Worm (Caenorhabditis elegans): ENCODE measurements around the gene C33A11.2.

C33A11.2 gene

ce11 chrX:15336392-15336791, 29.4 kb upstream of the C33A11.2 start:
- TF ChIP-seq ztf-4 (tag; optimal IDR thresholded peaks at IDR 0.05) (no peak), ZK546.5 (tag; optimal IDR thresholded peaks at IDR 0.05) (no peak), C34F6.9 (tag; optimal IDR thresholded peaks at IDR 0.05) (no peak), mbf-1 (tag; optimal IDR thresholded peaks at IDR 0.05) (no peak), nhr-25 (tag; optimal IDR thresholded peaks at IDR 0.05) (no peak), F13H6.1 (tag; optimal IDR thresholded peaks at IDR 0.05) (no peak), ztf-11 (tag; optimal IDR thresholded peaks at IDR 0.05) (no peak)

- TF ChIP-seq F13H6.1 (tag; optimal IDR thresholded peaks at IDR 0.05) (peak; percentile 74), lsy-2 (tag; optimal IDR thresholded peaks at IDR 0.05) (peak in 1 of 2 experiments; percentile 27), ZK546.5 (tag; optimal IDR thresholded peaks at IDR 0.05) (no peak), C34F6.9 (tag; optimal IDR thresholded peaks at IDR 0.05) (peak; percentile 45), nhr-129 (tag; optimal IDR thresholded peaks at IDR 0.05) (peak; percentile 26), sma-9 (GFP tag; optimal IDR thresholded peaks at IDR 0.05) (peak; percentile 57), sma-9 (tag; optimal IDR thresholded peaks at IDR 0.05) (no peak), nhr-10 (tag; optimal IDR thresholded peaks at IDR 0.05) (no peak), nhr-21 (tag; optimal IDR thresholded peaks at IDR 0.05) (no peak)
Observed at ce11 chrX:15338195-15338594, 27.6 kb upstream of the C33A11.2 start.

ce11 chrX:15339807-15340596, 25.8 kb upstream of the C33A11.2 start, which contains the start of gene Y15E3A.5:
Gene Y15E3A.5, plus strand, starts transcription at chrX:15340558.
- TF ChIP-seq ceh-82 (tag; optimal IDR thresholded peaks at IDR 0.05) (no peak), dmd-4 (tag; optimal IDR thresholded peaks at IDR 0.05) (no peak), C34F6.9 (tag; optimal IDR thresholded peaks at IDR 0.05) (peak; percentile 50), ama-1 (optimal IDR thresholded peaks at IDR 0.05) (no peak), elt-1 (tag; optimal IDR thresholded peaks at IDR 0.05) (no peak), nhr-77 (tag; optimal IDR thresholded peaks at IDR 0.05) (no peak), crh-2 (tag; optimal IDR thresholded peaks at IDR 0.05) (peak; percentile 74), nhr-23 (tag; optimal IDR thresholded peaks at IDR 0.05) (no peak), blmp-1 (tag; optimal IDR thresholded peaks at IDR 0.05; ENCODE audit: insufficient read depth) (peak; percentile 76), ceh-16 (tag; optimal IDR thresholded peaks at IDR 0.05) (no peak), egl-27 (tag; optimal IDR thresholded peaks at IDR 0.05) (no peak), nhr-25 (tag; optimal IDR thresholded peaks at IDR 0.05) (peak; percentile 94), lin-11 (tag; optimal IDR thresholded peaks at IDR 0.05) (no peak), sma-3 (GFP tag; optimal IDR thresholded peaks at IDR 0.05) (peak; percentile 82), ztf-11 (tag; optimal IDR thresholded peaks at IDR 0.05) (no peak), alr-1 (tag; optimal IDR thresholded peaks at IDR 0.05) (no peak), zag-1 (tag; optimal IDR thresholded peaks at IDR 0.05) (no peak), elt-3 (tag; optimal IDR thresholded peaks at IDR 0.05) (no peak), nhr-12 (tag; optimal IDR thresholded peaks at IDR 0.05) (no peak), aly-2 (tag; optimal IDR thresholded peaks at IDR 0.05) (no peak), ztf-1 (GFP tag; conservative IDR thresholded peaks at IDR 0.05) (no peak), mbf-1 (tag; optimal IDR thresholded peaks at IDR 0.05) (no peak), lin-13 (GFP tag; optimal IDR thresholded peaks at IDR 0.05) (peak; percentile 29), fos-1 (tag; optimal IDR thresholded peaks at IDR 0.05) (peak; percentile 72), Y55F3AM.14 (GFP tag; optimal IDR thresholded peaks at IDR 0.05) (no peak), nhr-129 (tag; optimal IDR thresholded peaks at IDR 0.05) (peak; percentile 89), sma-9 (GFP tag; optimal IDR thresholded peaks at IDR 0.05) (peak; percentile 87), sma-9 (tag; optimal IDR thresholded peaks at IDR 0.05) (no peak), skn-1 (tag; optimal IDR thresholded peaks at IDR 0.05) (no peak), F13H6.1 (tag; optimal IDR thresholded peaks at IDR 0.05) (peak; percentile 65), sem-4 (tag; optimal IDR thresholded peaks at IDR 0.05) (no peak), R02D3.7 (tag; optimal IDR thresholded peaks at IDR 0.05) (no peak), mdl-1 (tag; optimal IDR thresholded peaks at IDR 0.05) (no peak), lin-39 (tag; optimal IDR thresholded peaks at IDR 0.05) (no peak), nhr-11 (tag; optimal IDR thresholded peaks at IDR 0.05) (no peak), nhr-6 (tag; optimal IDR thresholded peaks at IDR 0.05) (peak; percentile 50), ztf-4 (tag; optimal IDR thresholded peaks at IDR 0.05) (peak; percentile 55), nhr-21 (tag; optimal IDR thresholded peaks at IDR 0.05) (peak; percentile 56), gmeb-1 (tag; optimal IDR thresholded peaks at IDR 0.05) (peak; percentile 61)

All from whole organism, L2 larva.